Fruit fly (Drosophila melanogaster) whole organism, embryonic: ENCODE data around the gene CG46440.

Experiments used
- Blimp-1 ChIP-seq: fragments of 200-800 bp; sonication (Bioruptor generic); optimal IDR thresholded peaks from 3 replicates; lab custom pipeline; 2018; ENCODE audit warnings: missing biosample characterization, missing genetic modification characterization, mild to moderate bottlenecking, moderate library complexity, missing genetic modification reagents
- C15 ChIP-seq: fragments of 200-800 bp; sonication (Bioruptor generic); IDR thresholded peaks from 3 replicates; pipeline ENCODE4 v1.3.6; 2022; ENCODE audit warnings: missing biosample characterization, missing genetic modification characterization
- CG11398 ChIP-seq: fragments of 200-800 bp; sonication (Bioruptor generic); optimal IDR thresholded peaks from 2 replicates; lab custom pipeline; 2016; ENCODE audit warnings: missing biosample characterization, missing genetic modification characterization
- CG11723 ChIP-seq: fragments of 200-800 bp; sonication (Bioruptor generic); optimal IDR thresholded peaks from 2 replicates; lab custom pipeline; 2017; ENCODE audit warnings: missing biosample characterization, mild to moderate bottlenecking, missing genetic modification characterization
- CG12219 ChIP-seq: fragments of 200-800 bp; sonication (Bioruptor generic); optimal IDR thresholded peaks from 3 replicates; lab custom pipeline; 2018; ENCODE audit warnings: missing biosample characterization, mild to moderate bottlenecking, missing genetic modification characterization
- CG1233 ChIP-seq: fragments of 200-800 bp; sonication (Bioruptor generic); optimal IDR thresholded peaks from 4 replicates; lab custom pipeline; 2018; ENCODE audit warnings: missing biosample characterization, mild to moderate bottlenecking, missing genetic modification characterization
- CG12942 ChIP-seq: fragments of 200-800 bp; sonication (Bioruptor generic); optimal IDR thresholded peaks from 3 replicates; lab custom pipeline; 2016; ENCODE audit warnings: missing biosample characterization, missing genetic modification characterization
- CG13894 ChIP-seq: fragments of 200-800 bp; sonication (Bioruptor generic); optimal IDR thresholded peaks from 3 replicates; lab custom pipeline; 2018; ENCODE audit warnings: missing biosample characterization, mild to moderate bottlenecking, missing genetic modification characterization, moderate library complexity
- CG14965 ChIP-seq: fragments of 200-800 bp; sonication (Bioruptor generic); optimal IDR thresholded peaks from 2 replicates; lab custom pipeline; 2016; ENCODE audit warnings: missing biosample characterization, missing genetic modification characterization, borderline replicate concordance
- CG15696 ChIP-seq: fragments of 200-800 bp; sonication (Bioruptor generic); optimal IDR thresholded peaks from 2 replicates; lab custom pipeline; 2019; ENCODE audit warnings: missing biosample characterization, mild to moderate bottlenecking, missing genetic modification characterization, moderate library complexity
- CG16813 ChIP-seq: fragments of 200-800 bp; sonication (Bioruptor generic); IDR thresholded peaks from 3 replicates; pipeline ENCODE4 v1.3.6; 2022; ENCODE audit warnings: missing biosample characterization, missing genetic modification characterization; ENCODE audit not compliant: partially characterized antibody
- CG17385 ChIP-seq: fragments of 200-800 bp; sonication (Bioruptor generic); optimal IDR thresholded peaks from 3 replicates; lab custom pipeline; 2018; ENCODE audit warnings: missing biosample characterization, mild to moderate bottlenecking, missing genetic modification characterization
- CG2199 ChIP-seq: fragments of 200-800 bp; sonication (Bioruptor generic); IDR thresholded peaks from 3 replicates; pipeline ENCODE4 v1.3.6; 2022; ENCODE audit warnings: missing biosample characterization, missing genetic modification characterization
- CG31224 ChIP-seq: fragments of 200-800 bp; sonication (Bioruptor generic); IDR thresholded peaks from 2 replicates; pipeline ENCODE4 v1.3.6; 2022; ENCODE audit warnings: missing biosample characterization, missing genetic modification characterization
- CG33557 ChIP-seq: fragments of 200-800 bp; sonication (Bioruptor generic); optimal IDR thresholded peaks from 2 replicates; lab custom pipeline; 2019; ENCODE audit warnings: missing biosample characterization, mild to moderate bottlenecking, missing genetic modification characterization, moderate library complexity
- CG5180 ChIP-seq: fragments of 200-800 bp; sonication (Bioruptor generic); optimal IDR thresholded peaks from 3 replicates; lab custom pipeline; 2017; ENCODE audit warnings: missing biosample characterization, missing genetic modification characterization, mild to moderate bottlenecking, moderate library complexity, missing genetic modification reagents
- CG6654 ChIP-seq: fragments of 200-800 bp; sonication (Bioruptor generic); optimal IDR thresholded peaks from 2 replicates; lab custom pipeline; 2017; ENCODE audit warnings: missing biosample characterization, mild to moderate bottlenecking, missing genetic modification characterization
- CG6791 ChIP-seq: fragments of 200-800 bp; sonication (Bioruptor generic); IDR thresholded peaks from 3 replicates; pipeline ENCODE4 v1.3.6; 2022; ENCODE audit warnings: missing biosample characterization, missing genetic modification characterization; ENCODE audit not compliant: partially characterized antibody
- CG7357 ChIP-seq: fragments of 200-800 bp; sonication (Bioruptor generic); IDR thresholded peaks from 3 replicates; pipeline ENCODE4 v1.3.6; 2022; ENCODE audit warnings: missing biosample characterization, missing genetic modification characterization
- CG8944 ChIP-seq: fragments of 200-800 bp; sonication (Bioruptor generic); optimal IDR thresholded peaks from 3 replicates; lab custom pipeline; 2016; ENCODE audit warnings: missing biosample characterization, missing genetic modification characterization
- CG9727 ChIP-seq: fragments of 200-800 bp; sonication (Bioruptor generic); optimal IDR thresholded peaks from 3 replicates; lab custom pipeline; 2017; ENCODE audit warnings: missing biosample characterization, mild to moderate bottlenecking, missing genetic modification characterization
- CG9876 ChIP-seq: fragments of 200-800 bp; sonication (Bioruptor generic); optimal IDR thresholded peaks from 2 replicates; lab custom pipeline; 2016; ENCODE audit warnings: missing biosample characterization, missing genetic modification characterization
- D ChIP-seq, 2 experiments: fragments of 200-800 bp in 1 of 2; fragments of >200 bp in 1 of 2; sonication (Bioruptor generic) in 1 of 2; optimal IDR thresholded peaks; 2 replicates in 1 of 2; 3 replicates in 1 of 2; lab custom pipeline; 2017; ENCODE audit warnings: mild to moderate bottlenecking in 1 of 2, missing biosample characterization in 1 of 2, missing genetic modification characterization in 1 of 2, missing genetic modification reagents in 1 of 2
- D19A ChIP-seq: fragments of 200-800 bp; optimal IDR thresholded peaks from 3 replicates; lab custom pipeline; 2019; ENCODE audit warnings: missing biosample characterization, mild to moderate bottlenecking, missing genetic modification characterization, moderate library complexity
- E2f2 ChIP-seq: fragments of 200-800 bp; sonication (Bioruptor generic); IDR thresholded peaks from 2 replicates; pipeline ENCODE4 v1.3.6; 2022; ENCODE audit warnings: missing biosample characterization, missing genetic modification characterization
- HLH3B ChIP-seq: fragments of 200-800 bp; sonication (Bioruptor generic); IDR thresholded peaks from 2 replicates; pipeline ENCODE4 v1.3.6; 2022; ENCODE audit warnings: missing biosample characterization, missing genetic modification characterization
- Hsf ChIP-seq: fragments of 200-800 bp; sonication (Bioruptor generic); optimal IDR thresholded peaks from 3 replicates; lab custom pipeline; 2016; ENCODE audit warnings: missing biosample characterization, missing genetic modification characterization
- Sox100B ChIP-seq: fragments of 200-800 bp; sonication (Bioruptor generic); optimal IDR thresholded peaks from 3 replicates; lab custom pipeline; 2018; ENCODE audit warnings: missing biosample characterization, mild to moderate bottlenecking, missing genetic modification characterization
- Taf1 ChIP-seq: fragments of 200-800 bp; sonication (Bioruptor generic); IDR thresholded peaks from 2 replicates; pipeline ENCODE4 v1.3.6; 2022; ENCODE audit warnings: missing biosample characterization, missing genetic modification characterization
- abd-A ChIP-seq: fragments of 200-800 bp; sonication (Bioruptor generic); optimal IDR thresholded peaks from 3 replicates; lab custom pipeline; 2019; ENCODE audit warnings: missing biosample characterization, mild to moderate bottlenecking, missing genetic modification characterization, moderate library complexity
- bbx ChIP-seq: fragments of 200-800 bp; sonication (Bioruptor generic); IDR thresholded peaks from 2 replicates; pipeline ENCODE4 v1.3.6; 2022; ENCODE audit warnings: missing biosample characterization, missing genetic modification characterization; ENCODE audit not compliant: partially characterized antibody
- bsh ChIP-seq, 2 experiments: fragments of 200-800 bp; sonication (Bioruptor generic); optimal IDR thresholded peaks; 2 replicates each; lab custom pipeline; 2017 to 2018; ENCODE audit warnings: mild to moderate bottlenecking in 2 of 2, missing biosample characterization in 2 of 2, missing genetic modification characterization in 2 of 2, moderate library complexity in 1 of 2
- btn ChIP-seq: fragments of 200-800 bp; sonication (Bioruptor generic); optimal IDR thresholded peaks from 2 replicates; lab custom pipeline; 2016; ENCODE audit warnings: missing biosample characterization, missing genetic modification characterization
- dimm ChIP-seq: fragments of 200-800 bp; sonication (Bioruptor generic); IDR thresholded peaks from 2 replicates; pipeline ENCODE4 v1.3.6; 2022; ENCODE audit warnings: missing biosample characterization, missing genetic modification characterization
- en ChIP-seq: fragments of 200-800 bp; sonication (Bioruptor generic); optimal IDR thresholded peaks from 2 replicates; lab custom pipeline; 2016; ENCODE audit warnings: missing biosample characterization, missing genetic modification characterization
- kay ChIP-seq: fragments of 200-800 bp; sonication (Bioruptor generic); optimal IDR thresholded peaks from 2 replicates; lab custom pipeline; 2016; ENCODE audit warnings: missing biosample characterization, missing genetic modification characterization
- kni ChIP-seq: fragments of 200-800 bp; sonication (Bioruptor generic); optimal IDR thresholded peaks from 3 replicates; lab custom pipeline; 2017; ENCODE audit warnings: mild to moderate bottlenecking, missing biosample characterization, missing genetic modification reagents, missing genetic modification characterization
- lmd ChIP-seq: fragments of 200-800 bp; sonication (Bioruptor generic); IDR thresholded peaks from 2 replicates; pipeline ENCODE4 v1.3.6; 2022; ENCODE audit warnings: missing biosample characterization, missing genetic modification characterization
- nerfin-1 ChIP-seq: fragments of 200-800 bp; sonication (Bioruptor generic); optimal IDR thresholded peaks from 3 replicates; lab custom pipeline; 2019; ENCODE audit warnings: missing biosample characterization, mild to moderate bottlenecking, missing genetic modification characterization, moderate library complexity
- pfk ChIP-seq: fragments of 200-800 bp; sonication (Bioruptor generic); optimal IDR thresholded peaks from 2 replicates; lab custom pipeline; 2018; ENCODE audit warnings: missing biosample characterization, mild to moderate bottlenecking, missing genetic modification characterization, moderate library complexity
- pho ChIP-seq: fragments of 200-800 bp; sonication (Bioruptor generic); optimal IDR thresholded peaks from 2 replicates; lab custom pipeline; 2016; ENCODE audit warnings: missing biosample characterization, missing genetic modification characterization
- pros ChIP-seq: fragments of 200-800 bp; sonication (Bioruptor generic); optimal IDR thresholded peaks from 3 replicates; lab custom pipeline; 2019; ENCODE audit warnings: missing biosample characterization, mild to moderate bottlenecking, missing genetic modification characterization, moderate library complexity
- psq ChIP-seq: fragments of 200-800 bp; sonication (Bioruptor generic); optimal IDR thresholded peaks from 2 replicates; lab custom pipeline; 2017; ENCODE audit warnings: missing biosample characterization, missing genetic modification characterization
- rib ChIP-seq: fragments of 200-800 bp; sonication (Bioruptor generic); IDR thresholded peaks from 2 replicates; pipeline ENCODE4 v1.3.6; 2022; ENCODE audit warnings: missing biosample characterization, missing genetic modification characterization
- sens ChIP-seq: fragments of 200-800 bp; sonication (Bioruptor generic); peaks from one replicate; lab custom pipeline; 2016; ENCODE audit warnings: missing biosample characterization, missing genetic modification characterization
- sna ChIP-seq: fragments of 200-800 bp; sonication (Bioruptor generic); IDR thresholded peaks from 2 replicates; pipeline ENCODE4 v1.3.6; 2022; ENCODE audit warnings: missing biosample characterization, missing genetic modification characterization; ENCODE audit not compliant: partially characterized antibody
- so ChIP-seq: fragments of 200-800 bp; sonication (Bioruptor generic); IDR thresholded peaks from 3 replicates; pipeline ENCODE4 v1.3.6; 2022; ENCODE audit warnings: missing biosample characterization, missing genetic modification characterization
- trem ChIP-seq: fragments of 200-800 bp; optimal IDR thresholded peaks from 3 replicates; lab custom pipeline; 2019; ENCODE audit warnings: missing biosample characterization, mild to moderate bottlenecking, missing genetic modification characterization, moderate library complexity
- vfl ChIP-seq: fragments of 200-800 bp; sonication (Bioruptor generic); optimal IDR thresholded peaks from 2 replicates; lab custom pipeline; 2016; ENCODE audit warnings: missing biosample characterization, missing genetic modification characterization
- wor ChIP-seq: fragments of 200-800 bp; sonication (Bioruptor generic); IDR thresholded peaks from 2 replicates; pipeline ENCODE4 v1.3.6; 2022; ENCODE audit warnings: missing biosample characterization, missing genetic modification characterization

Gene CG46440

dm6 chrX:15817823-15818222 is 39.8 kb downstream of the CG46440 start:
- TF ChIP-seq HLH3B (no peak), D (optimal IDR thresholded peaks at IDR 0.05; lab: Kevin White, UChicago) (peak; percentile 28), D (GFP tag; optimal IDR thresholded peaks at IDR 0.05; lab: Kevin White, UChicago) (no peak), sna (GFP tag; lab: Robert Waterston, UW) (no peak), CG31224 (GFP tag; lab: Robert Waterston, UW) (no peak), dimm (GFP tag; lab: Robert Waterston, UW) (no peak), pros (GFP tag; lab: Kevin White, UChicago) (peak; percentile 56), rib (GFP tag; lab: Robert Waterston, UW) (no peak), CG16813 (GFP tag; lab: Robert Waterston, UW) (0 out of 3 replicates have a peak, but pooled peaks have one; percentile 25), bsh (GFP tag; optimal IDR thresholded peaks at IDR 0.05; lab: Kevin White, UChicago) (no peak), so (GFP tag; lab: Robert Waterston, UW) (no peak), CG7357 (GFP tag; lab: Robert Waterston, UW) (no peak), CG2199 (GFP tag; lab: Robert Waterston, UW) (peak; percentile 96; the same call in 2 of the 3 replicates), CG17385 (GFP tag; lab: Kevin White, UChicago) (no peak), wor (no peak), vfl (GFP tag; lab: Kevin White, UChicago) (no peak), CG9876 (GFP tag; lab: Kevin White, UChicago) (no peak), abd-A (tag; lab: Kevin White, UChicago) (no peak), CG8944 (GFP tag; lab: Kevin White, UChicago) (no peak), CG9727 (GFP tag; lab: Kevin White, UChicago) (no peak), pfk (GFP tag; lab: Kevin White, UChicago) (peak; percentile 40), CG33557 (GFP tag; lab: Kevin White, UChicago) (no peak), CG11398 (GFP tag; lab: Kevin White, UChicago) (no peak), kni (GFP tag; lab: Kevin White, UChicago) (no peak), CG6654 (GFP tag; lab: Kevin White, UChicago) (no peak), Hsf (no peak), CG11723 (GFP tag; lab: Kevin White, UChicago) (no peak), en (GFP tag; lab: Kevin White, UChicago) (no peak), Sox100B (GFP tag; lab: Kevin White, UChicago) (no peak), lmd (GFP tag; lab: Robert Waterston, UW) (no peak), psq (no peak), CG12942 (GFP tag; lab: Kevin White, UChicago) (no peak), CG15696 (tag; lab: Kevin White, UChicago) (peak; percentile 25), C15 (GFP tag; lab: Robert Waterston, UW) (no peak), CG1233 (GFP tag; lab: Kevin White, UChicago) (no peak), Blimp-1 (no peak), sens (GFP tag; lab: Kevin White, UChicago) (peak; percentile 33), Taf1 (GFP tag; lab: Robert Waterston, UW) (no peak), CG6791 (GFP tag; lab: Robert Waterston, UW) (peak; percentile 62; the same call in 1 of the 3 replicates), E2f2 (GFP tag; lab: Robert Waterston, UW) (no peak), btn (GFP tag; lab: Kevin White, UChicago) (no peak), CG12219 (GFP tag; lab: Kevin White, UChicago) (no peak), CG14965 (GFP tag; lab: Kevin White, UChicago) (no peak), CG13894 (tag; lab: Kevin White, UChicago) (no peak), CG5180 (GFP tag; lab: Kevin White, UChicago) (peak; percentile 10), bbx (GFP tag; lab: Robert Waterston, UW) (peak; percentile 46; the same call in 1 of the 2 replicates), D19A (tag; lab: Kevin White, UChicago) (peak; percentile 5), nerfin-1 (tag; lab: Kevin White, UChicago) (peak; percentile 90), kay (GFP tag; lab: Kevin White, UChicago) (no peak), pho (GFP tag; lab: Kevin White, UChicago) (no peak), trem (tag; lab: Kevin White, UChicago) (no peak)
